Fruit fly (Drosophila melanogaster) whole organism, embryonic: ENCODE results near the gene CG7333.
A peak's percentile ranks its signal among the peaks of the same experiment; 100 is the strongest.

Experiments used
- CG10147 ChIP-seq: fragments of 200-800 bp; sonication (Bioruptor generic); optimal IDR thresholded peaks from 2 replicates; lab custom pipeline; 2019; ENCODE audit warnings: missing biosample characterization, mild to moderate bottlenecking, missing genetic modification characterization, moderate library complexity
- CG11695 ChIP-seq: fragments of 200-800 bp; sonication (Bioruptor generic); IDR thresholded peaks from 3 replicates; pipeline ENCODE4 v1.3.6; 2022; ENCODE audit warnings: missing biosample characterization, missing genetic modification characterization
- CG11723 ChIP-seq: fragments of 200-800 bp; sonication (Bioruptor generic); optimal IDR thresholded peaks from 2 replicates; lab custom pipeline; 2017; ENCODE audit warnings: missing biosample characterization, mild to moderate bottlenecking, missing genetic modification characterization
- CG14667 ChIP-seq: fragments of 200-800 bp; sonication (Bioruptor generic); IDR thresholded peaks from 2 replicates; pipeline ENCODE4 v1.3.6; 2022; ENCODE audit warnings: missing biosample characterization, missing genetic modification characterization
- CG1529 ChIP-seq: fragments of 200-800 bp; sonication (Bioruptor generic); optimal IDR thresholded peaks from 3 replicates; lab custom pipeline; 2018; ENCODE audit warnings: missing biosample characterization, missing genetic modification characterization
- CG17802 ChIP-seq: fragments of 200-800 bp; sonication (Bioruptor generic); optimal IDR thresholded peaks from 2 replicates; lab custom pipeline; 2018; ENCODE audit warnings: missing biosample characterization, mild to moderate bottlenecking, missing genetic modification characterization, moderate library complexity
- CG2199 ChIP-seq: fragments of 200-800 bp; sonication (Bioruptor generic); IDR thresholded peaks from 3 replicates; pipeline ENCODE4 v1.3.6; 2022; ENCODE audit warnings: missing biosample characterization, missing genetic modification characterization
- CG31441 ChIP-seq: fragments of 200-800 bp; sonication (Bioruptor generic); IDR thresholded peaks from 2 replicates; pipeline ENCODE4 v1.3.6; 2022; ENCODE audit warnings: missing biosample characterization, missing genetic modification characterization
- CG32767 ChIP-seq: fragments of 200-800 bp; sonication (Bioruptor generic); IDR thresholded peaks from 2 replicates; pipeline ENCODE4 v1.3.6; 2022; ENCODE audit warnings: missing biosample characterization, missing genetic modification characterization
- CG33213 ChIP-seq: fragments of 200-800 bp; sonication (Bioruptor generic); optimal IDR thresholded peaks from 3 replicates; lab custom pipeline; 2016; ENCODE audit warnings: missing biosample characterization, missing genetic modification characterization
- CG4328 ChIP-seq: fragments of 200-800 bp; sonication (Bioruptor generic); optimal IDR thresholded peaks from 3 replicates; lab custom pipeline; 2017; ENCODE audit warnings: missing biosample characterization, missing genetic modification reagents, missing genetic modification characterization
- CG4404 ChIP-seq: fragments of 200-800 bp; sonication (Bioruptor generic); IDR thresholded peaks from 2 replicates; pipeline ENCODE4 v1.3.6; 2022; ENCODE audit warnings: missing biosample characterization, missing genetic modification characterization
- CG6791 ChIP-seq: fragments of 200-800 bp; sonication (Bioruptor generic); IDR thresholded peaks from 3 replicates; pipeline ENCODE4 v1.3.6; 2022; ENCODE audit warnings: missing biosample characterization, missing genetic modification characterization; ENCODE audit not compliant: partially characterized antibody
- CG7372 ChIP-seq: fragments of 200-800 bp; sonication (Bioruptor generic); IDR thresholded peaks from 2 replicates; pipeline ENCODE4 v1.3.6; 2022; ENCODE audit warnings: missing biosample characterization, missing genetic modification characterization
- CG7839 ChIP-seq: fragments of 200-800 bp; sonication (Bioruptor generic); optimal IDR thresholded peaks from 3 replicates; lab custom pipeline; 2018; ENCODE audit warnings: missing biosample characterization, mild to moderate bottlenecking, missing genetic modification characterization, moderate library complexity
- CG8290 ChIP-seq, 3 experiments: fragments of 200-800 bp; sonication (Bioruptor generic); optimal IDR thresholded peaks; 2 replicates each; lab custom pipeline; 2016 to 2019; ENCODE audit warnings: missing biosample characterization in 3 of 3, missing genetic modification characterization in 3 of 3, mild to moderate bottlenecking in 2 of 3, moderate library complexity in 1 of 3
- CG9876 ChIP-seq: fragments of 200-800 bp; sonication (Bioruptor generic); optimal IDR thresholded peaks from 2 replicates; lab custom pipeline; 2016; ENCODE audit warnings: missing biosample characterization, missing genetic modification characterization
- Dll ChIP-seq: fragments of 200-800 bp; sonication (Bioruptor generic); IDR thresholded peaks from 4 replicates; pipeline ENCODE4 v1.3.6; 2022; ENCODE audit warnings: missing biosample characterization, missing genetic modification characterization; ENCODE audit not compliant: partially characterized antibody
- Doc3 ChIP-seq: fragments of 200-800 bp; sonication (Bioruptor generic); IDR thresholded peaks from 3 replicates; pipeline ENCODE4 v1.3.6; 2022; ENCODE audit warnings: missing biosample characterization, missing genetic modification characterization; ENCODE audit not compliant: partially characterized antibody
- Eip74EF ChIP-seq, 2 experiments: fragments of 200-800 bp in 1 of 2; fragments of >200 bp in 1 of 2; sonication (Bioruptor generic) in 1 of 2; optimal IDR thresholded peaks; 2 replicates each; lab custom pipeline; 2017 to 2019; ENCODE audit warnings: missing biosample characterization in 2 of 2, missing genetic modification characterization in 2 of 2, mild to moderate bottlenecking in 1 of 2, moderate library complexity in 1 of 2
- Gsc ChIP-seq: fragments of 200-800 bp; sonication (Bioruptor generic); IDR thresholded peaks from 2 replicates; pipeline ENCODE4 v1.3.6; 2022; ENCODE audit warnings: missing biosample characterization, missing genetic modification characterization
- H15 ChIP-seq: fragments of 200-800 bp; sonication (Bioruptor generic); IDR thresholded peaks from 3 replicates; pipeline ENCODE4 v1.3.6; 2022; ENCODE audit warnings: missing biosample characterization, missing genetic modification characterization
- Trl ChIP-seq, 3 experiments: fragments of >200 bp in 2 of 3; fragments of 200-800 bp in 1 of 3; sonication (Bioruptor generic) in 1 of 3; optimal IDR thresholded peaks; 2 replicates in 1 of 3; 3 replicates in 2 of 3; lab custom pipeline; 2016 to 2017; ENCODE audit warnings: missing biosample characterization in 1 of 3, missing genetic modification characterization in 1 of 3
- amos ChIP-seq: fragments of 200-800 bp; sonication (Bioruptor generic); IDR thresholded peaks from 2 replicates; pipeline ENCODE4 v1.3.6; 2022; ENCODE audit warnings: missing biosample characterization, missing genetic modification characterization; ENCODE audit not compliant: partially characterized antibody
- aop ChIP-seq: fragments of 200-800 bp; sonication (Bioruptor generic); IDR thresholded peaks from 2 replicates; pipeline ENCODE4 v1.3.6; 2022; ENCODE audit warnings: missing biosample characterization, missing genetic modification characterization
- bbx ChIP-seq: fragments of 200-800 bp; sonication (Bioruptor generic); IDR thresholded peaks from 2 replicates; pipeline ENCODE4 v1.3.6; 2022; ENCODE audit warnings: missing biosample characterization, missing genetic modification characterization; ENCODE audit not compliant: partially characterized antibody
- bigmax ChIP-seq: fragments of 200-800 bp; sonication (Bioruptor generic); optimal IDR thresholded peaks from 2 replicates; lab custom pipeline; 2018; ENCODE audit warnings: missing biosample characterization, mild to moderate bottlenecking, missing genetic modification characterization
- danr ChIP-seq: fragments of 200-800 bp; sonication (Bioruptor generic); IDR thresholded peaks from 2 replicates; pipeline ENCODE4 v1.3.6; 2022; ENCODE audit warnings: missing biosample characterization, missing genetic modification characterization
- gcm ChIP-seq: fragments of 200-800 bp; sonication (Bioruptor generic); optimal IDR thresholded peaks from 2 replicates; lab custom pipeline; 2019; ENCODE audit warnings: missing biosample characterization, mild to moderate bottlenecking, missing genetic modification characterization, moderate library complexity
- hbn ChIP-seq: fragments of 200-800 bp; sonication (Bioruptor generic); IDR thresholded peaks from 2 replicates; pipeline ENCODE4 v1.3.6; 2022; ENCODE audit warnings: missing biosample characterization, missing genetic modification characterization; ENCODE audit not compliant: partially characterized antibody
- hkb ChIP-seq, 2 experiments: fragments of 200-800 bp in 1 of 2; fragments of >200 bp in 1 of 2; sonication (Bioruptor generic) in 1 of 2; IDR thresholded peaks in 1 of 2; optimal IDR thresholded peaks in 1 of 2; 2 replicates each; pipeline versions ENCODE4 v1.3.6 to Lab custom; 2017 to 2022; ENCODE audit warnings: missing biosample characterization in 1 of 2, missing genetic modification characterization in 1 of 2
- inv ChIP-seq: fragments of 200-800 bp; sonication (Bioruptor generic); IDR thresholded peaks from 2 replicates; pipeline ENCODE4 v1.3.6; 2022; ENCODE audit warnings: missing biosample characterization, missing genetic modification characterization; ENCODE audit not compliant: partially characterized antibody
- kah ChIP-seq: fragments of 200-800 bp; sonication (Bioruptor generic); optimal IDR thresholded peaks from 2 replicates; lab custom pipeline; 2018; ENCODE audit warnings: missing biosample characterization, mild to moderate bottlenecking, missing genetic modification characterization
- kni ChIP-seq: fragments of 200-800 bp; sonication (Bioruptor generic); optimal IDR thresholded peaks from 3 replicates; lab custom pipeline; 2017; ENCODE audit warnings: mild to moderate bottlenecking, missing biosample characterization, missing genetic modification reagents, missing genetic modification characterization
- knrl ChIP-seq: fragments of 200-800 bp; sonication (Bioruptor generic); IDR thresholded peaks from 3 replicates; pipeline ENCODE4 v1.3.6; 2022; ENCODE audit warnings: missing biosample characterization, missing genetic modification characterization; ENCODE audit not compliant: partially characterized antibody
- lola ChIP-seq, 3 experiments: fragments of >200 bp in 2 of 3; fragments of 200-800 bp in 1 of 3; sonication (Bioruptor generic) in 1 of 3; optimal IDR thresholded peaks; 2 replicates each; lab custom pipeline; 2017 to 2019; ENCODE audit warnings: missing biosample characterization in 3 of 3, missing genetic modification characterization in 3 of 3, mild to moderate bottlenecking in 1 of 3, moderate library complexity in 1 of 3
- maf-S ChIP-seq: fragments of 200-800 bp; sonication (Bioruptor generic); optimal IDR thresholded peaks from 2 replicates; lab custom pipeline; 2016; ENCODE audit warnings: missing biosample characterization, missing genetic modification characterization
- mld ChIP-seq: fragments of 200-800 bp; sonication (Bioruptor generic); IDR thresholded peaks from 3 replicates; pipeline ENCODE4 v1.3.6; 2022; ENCODE audit warnings: missing biosample characterization, missing genetic modification characterization; ENCODE audit not compliant: partially characterized antibody
- peb ChIP-seq: fragments of 200-800 bp; sonication (Bioruptor generic); IDR thresholded peaks from 2 replicates; pipeline ENCODE4 v1.3.6; 2022; ENCODE audit warnings: missing biosample characterization, missing genetic modification characterization
- run ChIP-seq: fragments of 200-800 bp; sonication (Bioruptor generic); optimal IDR thresholded peaks from 3 replicates; lab custom pipeline; 2018; ENCODE audit warnings: missing biosample characterization, mild to moderate bottlenecking, missing genetic modification characterization
- sd ChIP-seq: fragments of 200-800 bp; sonication (Bioruptor generic); optimal IDR thresholded peaks from 3 replicates; lab custom pipeline; 2018; ENCODE audit warnings: missing biosample characterization, mild to moderate bottlenecking, missing genetic modification characterization, moderate library complexity
- sisA ChIP-seq: fragments of 200-800 bp; sonication (Bioruptor generic); IDR thresholded peaks from 2 replicates; pipeline ENCODE4 v1.3.6; 2022; ENCODE audit warnings: missing biosample characterization, missing genetic modification characterization
- sna ChIP-seq: fragments of 200-800 bp; sonication (Bioruptor generic); IDR thresholded peaks from 2 replicates; pipeline ENCODE4 v1.3.6; 2022; ENCODE audit warnings: missing biosample characterization, missing genetic modification characterization; ENCODE audit not compliant: partially characterized antibody
- unc-4 ChIP-seq: fragments of 200-800 bp; sonication (Bioruptor generic); IDR thresholded peaks from 2 replicates; pipeline ENCODE4 v1.3.6; 2022; ENCODE audit warnings: missing biosample characterization, missing genetic modification characterization; ENCODE audit not compliant: partially characterized antibody
- z ChIP-seq: fragments of 200-800 bp; sonication (Bioruptor generic); IDR thresholded peaks from 3 replicates; pipeline ENCODE4 v1.3.6; 2022; ENCODE audit warnings: missing biosample characterization, missing genetic modification characterization
- zen2 ChIP-seq: fragments of 200-800 bp; sonication (Bioruptor generic); IDR thresholded peaks from 3 replicates; pipeline ENCODE4 v1.3.6; 2022; ENCODE audit warnings: missing biosample characterization, missing genetic modification characterization; ENCODE audit not compliant: partially characterized antibody

The CG7333 gene

dm6 chr3R:19600335-19600734 is at the start of gene CG7333:
Gene CG7333 (plus strand): TSS chr3R:19600635.
- TF ChIP-seq CG10147, result no peak
- TF ChIP-seq Gsc (GFP tag; lab: Robert Waterston, UW), result no peak
- no peak for TF ChIP-seq amos (GFP tag; lab: Robert Waterston, UW)
- TF ChIP-seq CG11695 (GFP tag; lab: Robert Waterston, UW), result no peak
- TF ChIP-seq CG6791 (GFP tag; lab: Robert Waterston, UW), result no peak
- no peak for TF ChIP-seq CG33213 (GFP tag; lab: Kevin White, UChicago)
- no peak for TF ChIP-seq CG4404 (GFP tag; lab: Robert Waterston, UW)
- no peak for TF ChIP-seq CG14667
- TF ChIP-seq CG8290 (GFP tag; optimal IDR thresholded peaks at IDR 0.05; lab: Kevin White, UChicago), result no peak
- TF ChIP-seq CG8290 (tag; optimal IDR thresholded peaks at IDR 0.05; lab: Kevin White, UChicago), result no peak
- TF ChIP-seq peb (GFP tag; lab: Robert Waterston, UW), result no peak
- no peak for TF ChIP-seq maf-S (GFP tag; lab: Kevin White, UChicago)
- no peak for TF ChIP-seq sisA (GFP tag; lab: Robert Waterston, UW)
- TF ChIP-seq sna, result no peak
- TF ChIP-seq, all 482 proteins: peak for 0

DNA sequence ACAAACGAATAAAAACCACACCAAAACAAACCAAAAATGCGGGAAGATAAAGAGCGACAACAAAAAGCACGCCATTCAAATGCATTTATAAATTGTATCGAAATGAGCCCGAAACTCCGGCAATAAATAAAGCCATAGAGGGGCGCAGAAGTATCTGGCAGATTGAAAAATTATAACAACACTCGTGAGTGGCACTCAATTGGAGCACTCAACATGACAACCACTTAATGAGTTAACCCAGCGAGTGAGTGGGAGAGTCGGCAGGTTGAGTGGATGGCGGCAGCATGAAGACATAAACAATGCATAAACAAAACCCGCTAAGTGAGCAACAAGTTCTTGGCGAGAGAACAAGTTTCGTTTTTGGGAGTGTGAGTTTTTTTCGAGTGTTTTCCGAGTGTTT is 31.7 kb upstream of the CG7333 start:
- TF ChIP-seq run (peak; percentile 16), CG11723 (GFP tag; lab: Kevin White, UChicago) (no peak), Trl (optimal IDR thresholded peaks at IDR 0.05; lab: Kevin White, UChicago) (peak; percentile 68 to 83), Trl (GFP tag; optimal IDR thresholded peaks at IDR 0.05; lab: Kevin White, UChicago) (no peak), H15 (GFP tag; lab: Robert Waterston, UW) (no peak), bigmax (GFP tag; lab: Kevin White, UChicago) (no peak), gcm (GFP tag; lab: Kevin White, UChicago) (peak; percentile 69), CG7372 (GFP tag; lab: Robert Waterston, UW) (no peak), mld (GFP tag; lab: Robert Waterston, UW) (peak; percentile 20; the same call in 1 of the 3 replicates), bbx (GFP tag; lab: Robert Waterston, UW) (peak; percentile 71), sd (tag; lab: Kevin White, UChicago) (peak; percentile 70), CG31441 (GFP tag; lab: Robert Waterston, UW) (no peak), Eip74EF (GFP tag; optimal IDR thresholded peaks at IDR 0.05; lab: Kevin White, UChicago) (peak in 1 of 2 experiments; percentile 6), CG2199 (GFP tag; lab: Robert Waterston, UW) (peak; percentile 83), z (GFP tag; lab: Robert Waterston, UW) (peak; percentile 100), amos (GFP tag; lab: Robert Waterston, UW) (peak; percentile 44; the same call in 1 of the 2 replicates), Dll (GFP tag; lab: Robert Waterston, UW) (peak; percentile 51; the same call in 2 of the 4 replicates), unc-4 (GFP tag; lab: Robert Waterston, UW) (peak; percentile 57), kni (GFP tag; lab: Kevin White, UChicago) (peak; percentile 83), inv (GFP tag; lab: Robert Waterston, UW) (no peak), CG32767 (GFP tag; lab: Robert Waterston, UW) (no peak), danr (GFP tag; lab: Robert Waterston, UW) (no peak), hbn (peak; percentile 29; the same call in 1 of the 2 replicates), kah (GFP tag; lab: Kevin White, UChicago) (peak; percentile 81), CG4328 (GFP tag; lab: Kevin White, UChicago) (no peak), zen2 (peak; percentile 55; the same call in 1 of the 3 replicates), Doc3 (GFP tag; lab: Robert Waterston, UW) (peak; percentile 49; the same call in 1 of the 3 replicates), sna (peak; percentile 73), hkb (optimal IDR thresholded peaks at IDR 0.05; lab: Kevin White, UChicago) (peak; percentile 86), hkb (GFP tag; IDR thresholded peaks at IDR 0.05; lab: Robert Waterston, UW) (no peak), knrl (GFP tag; lab: Robert Waterston, UW) (no peak), lola (GFP tag; optimal IDR thresholded peaks at IDR 0.05; lab: Kevin White, UChicago) (no peak), CG1529 (GFP tag; lab: Kevin White, UChicago) (no peak), aop (GFP tag; lab: Robert Waterston, UW) (no peak), CG7839 (no peak), CG9876 (no peak), CG17802 (tag; lab: Kevin White, UChicago) (no peak)
